Worm (Caenorhabditis elegans) whole organism, L4/young adult: ENCODE data around the gene T01B11.1.

Source experiments
- W03F9.2 ChIP-seq: fragments of 150-350 bp; optimal IDR thresholded peaks from 2 replicates; lab custom pipeline; 2014; ENCODE audit warnings: missing biosample characterization, missing genetic modification characterization
- dao-5 ChIP-seq: sonication (generic microtip); optimal IDR thresholded peaks from 2 replicates; lab custom pipeline; 2016; ENCODE audit warnings: missing genotype, missing genetic modification characterization, moderate library complexity, missing compliant biosample characterization
- him-1 ChIP-seq: sonication (generic microtip); optimal IDR thresholded peaks from 2 replicates; lab custom pipeline; 2016; ENCODE audit warnings: missing genotype, missing genetic modification reagents, missing genetic modification characterization, missing compliant biosample characterization

ce11 chrIV:8489915-8490314, 42.9 kb downstream of the T01B11.1 start, which contains the start of gene srlf-2:
- TF ChIP-seq dao-5 (tag; lab: Kevin White, UChicago) (no peak), him-1 (tag; lab: Kevin White, UChicago) (no peak), W03F9.2 (tag; lab: Kevin White, UChicago) (no peak)
